Fruit fly (Drosophila melanogaster) whole organism: Measurements from ENCODE around the gene rogdi.

Source experiments
- CG8478 ChIP-seq: fragments of >200 bp; optimal IDR thresholded peaks from 2 replicates; lab custom pipeline; 2018; ENCODE audit warnings: inconsistent platforms
- Dll ChIP-seq: fragments of >200 bp; optimal IDR thresholded peaks from 2 replicates; lab custom pipeline; 2017
- EcR ChIP-seq, 2 experiments: fragments of >200 bp; optimal IDR thresholded peaks; 2 replicates each; lab custom pipeline; 2017; ENCODE audit warnings: missing biosample characterization in 2 of 2, missing genetic modification characterization in 2 of 2, missing genetic modification reagents in 2 of 2
- pan ChIP-seq: fragments of >200 bp; optimal IDR thresholded peaks from 2 replicates; lab custom pipeline; 2017
- psq ChIP-seq: fragments of >200 bp; optimal IDR thresholded peaks from 2 replicates; lab custom pipeline; 2017
- usp ChIP-seq: fragments of >200 bp; optimal IDR thresholded peaks from 2 replicates; lab custom pipeline; 2017; ENCODE audit warnings: missing biosample characterization, missing genetic modification characterization, mixed read lengths

Gene rogdi

DNA sequence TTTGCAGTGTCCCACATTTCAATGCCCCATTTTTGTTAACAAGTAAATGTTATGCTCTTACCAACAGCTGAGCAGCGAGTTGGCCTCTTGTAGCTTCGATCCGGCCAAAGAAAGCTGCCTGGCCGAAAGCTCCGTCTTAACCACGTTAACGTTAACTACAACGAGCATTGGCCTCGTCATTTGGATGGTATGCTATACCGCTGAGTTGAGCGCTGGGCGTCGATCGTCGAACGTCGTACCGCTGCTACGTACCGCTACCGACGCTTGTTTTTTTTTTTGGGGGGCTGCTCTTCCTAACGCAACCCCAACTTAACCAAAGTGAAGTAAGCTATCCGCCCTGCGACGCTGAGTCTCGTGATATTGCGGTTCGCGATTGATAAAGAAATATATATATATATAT lies at the start of gene rogdi:
rogdi (plus strand) TSS at position 199 of the 400 bp plus-strand sequence.
- no peak for TF ChIP-seq EcR (GFP tag; optimal IDR thresholded peaks at IDR 0.05; lab: Kevin White, UChicago)
- no peak for TF ChIP-seq CG8478 (lab: Kevin White, UChicago)
- no peak for TF ChIP-seq Dll (lab: Kevin White, UChicago)
- no peak for TF ChIP-seq usp (GFP tag; lab: Kevin White, UChicago)
- no peak for TF ChIP-seq psq (lab: Kevin White, UChicago)
- no peak for TF ChIP-seq pan (lab: Kevin White, UChicago)

DNA sequence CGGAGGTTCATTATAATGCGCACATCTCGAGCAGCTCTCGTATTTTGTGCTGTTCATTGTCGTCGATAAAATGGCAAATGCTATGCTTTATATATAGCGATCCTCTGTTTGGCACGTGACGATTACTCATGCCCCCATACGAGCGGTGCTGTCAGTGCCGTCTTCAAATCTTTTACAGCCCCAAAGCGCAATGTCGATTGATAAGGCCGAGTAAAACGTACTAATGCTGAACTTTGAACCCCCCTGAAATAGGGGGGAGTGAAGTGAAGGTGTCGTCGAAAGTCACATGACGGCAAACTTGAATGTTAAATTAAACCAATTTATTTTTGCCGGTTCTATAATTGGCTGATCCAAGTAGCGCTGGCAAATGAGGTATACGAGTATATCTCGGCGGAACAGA lies 49.0 kb upstream of the rogdi start:
- TF ChIP-seq Dll (lab: Kevin White, UChicago) = no peak
- no peak for TF ChIP-seq EcR (GFP tag; optimal IDR thresholded peaks at IDR 0.05; lab: Kevin White, UChicago)
- TF ChIP-seq CG8478 (lab: Kevin White, UChicago) = no peak
- no peak for TF ChIP-seq pan (lab: Kevin White, UChicago)
- TF ChIP-seq usp (GFP tag; lab: Kevin White, UChicago) = no peak
- TF ChIP-seq psq (lab: Kevin White, UChicago) = no peak

DNA sequence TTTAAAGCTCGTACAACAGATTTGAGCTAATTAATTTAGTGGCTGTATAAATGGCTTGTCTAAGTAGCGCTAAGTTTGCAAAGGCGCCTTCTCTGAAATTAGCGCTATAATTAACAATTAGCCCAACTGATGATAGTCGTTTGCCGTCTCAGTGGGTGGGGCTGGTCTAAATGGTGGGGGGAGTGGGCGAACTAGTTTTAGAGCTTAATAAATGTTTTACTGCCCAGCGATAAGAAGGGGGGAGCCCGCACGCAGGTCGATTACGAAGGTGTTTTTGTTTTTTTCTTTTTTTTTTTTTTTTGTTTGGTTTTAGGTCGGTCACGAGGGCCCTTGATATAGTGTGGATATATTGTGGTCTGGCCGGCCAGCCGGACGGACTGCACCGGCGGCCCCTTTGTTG lies 48.3 kb upstream of the rogdi start:
- TF ChIP-seq psq (lab: Kevin White, UChicago) (no peak), usp (GFP tag; lab: Kevin White, UChicago) (no peak), Dll (lab: Kevin White, UChicago) (no peak), pan (lab: Kevin White, UChicago) (no peak), EcR (GFP tag; optimal IDR thresholded peaks at IDR 0.05; lab: Kevin White, UChicago) (no peak), CG8478 (lab: Kevin White, UChicago) (no peak)

DNA sequence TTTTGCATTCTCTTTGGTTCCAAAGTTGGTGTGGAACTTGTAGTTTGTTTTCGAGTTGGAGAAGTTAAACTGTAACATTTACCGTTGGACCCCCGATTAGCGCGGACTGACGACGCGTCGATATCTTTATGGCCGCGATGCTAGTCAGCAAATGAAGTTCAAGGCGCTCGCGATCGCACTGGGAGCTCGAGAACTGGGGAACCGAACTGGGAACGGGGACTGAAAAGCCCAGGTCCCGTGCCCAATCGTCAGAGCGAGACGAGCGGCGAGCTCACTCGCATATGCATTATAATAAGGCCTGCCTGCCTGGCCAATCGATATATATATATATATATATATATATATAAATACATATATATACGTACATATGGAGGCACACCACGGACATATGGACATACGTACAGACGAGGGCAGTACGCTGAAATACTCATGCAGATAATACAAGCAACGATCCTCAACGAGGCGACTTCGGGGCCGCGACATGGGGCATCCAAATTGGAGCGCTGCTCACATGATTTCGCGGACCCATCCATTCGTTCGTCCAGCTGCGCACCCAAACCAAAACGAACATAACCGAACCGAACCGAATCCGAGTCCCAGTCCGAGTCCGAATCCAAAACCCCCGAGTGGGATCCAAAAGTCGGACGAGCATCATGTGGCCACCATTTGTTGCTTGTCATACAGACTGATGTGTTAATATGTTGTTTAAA lies 47.0 kb upstream of the rogdi start:
- TF ChIP-seq Dll (lab: Kevin White, UChicago) (no peak), CG8478 (lab: Kevin White, UChicago) (no peak), pan (lab: Kevin White, UChicago) (no peak), psq (lab: Kevin White, UChicago) (no peak), EcR (GFP tag; optimal IDR thresholded peaks at IDR 0.05; lab: Kevin White, UChicago) (no peak), usp (GFP tag; lab: Kevin White, UChicago) (no peak)

DNA sequence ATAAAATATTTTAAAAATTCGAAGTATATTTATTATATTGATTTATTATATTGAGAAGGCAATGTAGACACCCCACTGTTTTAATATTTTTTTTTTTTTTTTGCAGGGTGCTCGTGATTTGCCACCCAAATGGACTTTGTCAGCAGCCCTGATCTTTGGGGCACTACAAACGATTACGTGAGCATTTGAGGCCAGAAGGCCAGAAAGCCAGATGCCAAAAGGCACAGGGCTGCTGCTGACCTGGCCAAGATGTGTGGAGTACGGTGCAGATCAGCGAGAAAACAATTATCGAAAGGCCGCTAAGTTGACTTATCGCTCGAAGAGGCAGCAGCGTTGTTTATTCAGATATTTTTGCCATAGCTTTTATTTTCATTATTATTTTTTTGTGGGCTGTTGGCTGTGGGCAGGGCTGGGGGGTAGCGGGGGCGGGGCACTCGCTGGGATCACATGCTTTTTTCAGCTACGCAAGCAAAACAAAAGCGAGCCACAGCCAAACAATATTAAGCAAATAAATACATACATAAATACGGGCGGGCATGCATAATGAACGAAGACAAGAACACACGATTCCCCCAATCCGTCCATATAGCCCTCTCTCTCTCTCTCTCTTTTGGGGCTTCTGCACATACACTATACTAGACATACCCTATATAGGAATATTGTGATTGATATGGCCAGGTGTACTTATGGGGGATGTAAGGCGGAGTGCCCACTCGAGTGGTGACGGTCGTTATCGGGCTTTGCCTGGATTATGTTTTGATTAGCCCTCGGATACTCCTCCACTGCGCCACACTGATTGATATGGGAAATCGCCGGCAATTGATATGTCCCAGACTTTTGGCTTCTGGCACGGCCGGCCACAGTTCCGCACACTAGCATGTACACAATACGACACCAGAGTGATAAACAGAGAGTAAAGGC lies 45.8 kb upstream of the rogdi start:
- TF ChIP-seq Dll (lab: Kevin White, UChicago) = no peak

DNA sequence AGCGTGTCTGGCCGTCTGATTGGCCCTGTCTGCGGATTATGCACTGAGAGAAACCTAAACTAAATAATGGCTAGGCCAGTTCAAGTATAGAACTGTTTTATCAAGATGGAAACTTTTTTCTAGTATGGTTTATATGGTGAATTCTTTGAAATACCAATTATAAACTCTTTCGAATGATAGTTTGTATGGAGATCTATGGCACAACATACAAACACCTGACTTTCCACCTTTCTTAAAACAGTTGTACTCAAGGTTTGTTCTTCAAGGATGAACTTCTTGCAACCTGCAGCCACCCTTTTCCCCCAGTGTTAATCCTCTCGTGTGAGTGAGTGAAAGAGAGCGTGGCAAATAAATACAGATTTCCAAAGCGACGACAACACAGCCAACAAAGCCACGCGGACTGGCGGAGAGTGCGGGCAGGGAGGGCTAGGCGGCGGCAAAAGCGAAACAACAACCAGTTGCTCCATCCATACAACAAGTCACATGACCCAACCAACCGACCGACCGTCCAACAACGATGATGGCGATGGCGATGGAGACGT lies 45.0 kb upstream of the rogdi start:
- TF ChIP-seq Dll (lab: Kevin White, UChicago) = no peak
- no peak for TF ChIP-seq CG8478 (lab: Kevin White, UChicago)

DNA sequence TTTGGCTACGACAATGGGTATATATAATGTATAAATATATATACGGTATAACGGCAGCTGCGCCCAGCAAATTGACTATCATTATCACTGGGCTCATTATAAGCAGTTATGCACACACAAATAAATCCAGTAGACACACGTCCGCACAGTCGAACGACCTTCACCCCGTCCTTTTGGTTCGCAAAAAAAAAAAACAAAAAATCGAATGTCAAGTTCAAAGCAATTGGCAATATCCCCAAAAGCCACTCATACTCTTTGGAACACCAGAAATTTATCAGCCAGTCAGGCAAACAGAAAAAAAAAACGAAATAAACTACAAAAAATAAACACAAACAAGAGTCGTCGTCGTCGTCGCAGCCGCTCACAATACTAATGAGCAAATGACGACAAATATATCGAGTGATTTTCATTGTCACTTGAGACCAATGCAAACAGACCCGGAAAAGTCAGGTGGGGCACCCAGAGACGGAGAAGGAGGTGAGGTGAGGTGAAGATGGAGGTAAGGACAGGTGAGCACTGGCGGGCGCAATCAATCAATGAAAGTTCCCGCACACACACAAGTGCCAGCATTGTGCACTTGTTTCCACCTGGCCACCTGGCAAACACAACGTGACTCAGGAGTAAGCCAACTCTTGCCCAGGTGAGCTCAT lies 44.4 kb upstream of the rogdi start:
- TF ChIP-seq pan (lab: Kevin White, UChicago) = no peak
- no peak for TF ChIP-seq EcR (GFP tag; optimal IDR thresholded peaks at IDR 0.05; lab: Kevin White, UChicago)
- TF ChIP-seq Dll (lab: Kevin White, UChicago) = no peak
- no peak for TF ChIP-seq usp (GFP tag; lab: Kevin White, UChicago)
- TF ChIP-seq CG8478 (lab: Kevin White, UChicago) = no peak
- TF ChIP-seq psq (lab: Kevin White, UChicago) = no peak

DNA sequence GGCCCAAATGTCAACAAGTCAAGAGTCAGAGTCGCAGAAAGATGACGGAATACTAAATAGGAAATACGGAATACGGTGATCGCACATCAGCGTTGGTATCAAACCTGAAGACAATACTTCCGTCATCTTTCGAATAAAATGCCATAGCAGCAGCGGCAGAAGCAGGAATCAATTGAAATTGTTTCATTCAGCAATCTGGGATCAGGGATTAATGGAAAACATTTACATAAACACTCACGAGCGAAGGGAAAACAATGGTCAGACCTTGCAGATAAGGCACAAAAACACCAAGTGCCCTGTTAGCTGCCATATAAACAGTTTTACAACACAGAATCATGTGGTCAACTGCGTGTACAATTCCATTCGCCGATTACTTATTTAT lies 43.9 kb upstream of the rogdi start:
- TF ChIP-seq psq (lab: Kevin White, UChicago) = no peak
- TF ChIP-seq usp (GFP tag; lab: Kevin White, UChicago) = no peak

DNA sequence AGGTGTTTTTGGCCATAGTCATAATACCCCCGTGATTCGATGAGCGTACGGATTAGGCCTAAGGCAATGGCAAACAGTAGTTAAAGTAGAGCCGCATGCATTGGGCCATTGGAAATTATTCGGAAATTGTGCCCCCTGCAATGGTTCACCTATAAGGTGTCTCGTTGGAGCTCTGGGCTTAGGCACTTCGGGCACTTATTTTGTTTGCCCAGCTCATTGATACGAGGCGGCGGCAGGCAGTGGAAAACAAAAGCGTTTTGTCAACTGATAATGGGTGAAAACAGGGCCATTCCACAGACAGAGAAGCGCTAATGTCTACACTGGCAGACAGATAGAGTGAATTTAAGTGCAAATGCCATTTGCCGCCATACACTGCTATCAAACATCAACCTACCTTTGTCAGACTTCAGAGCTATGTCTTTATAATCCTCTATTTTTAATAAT lies 43.0 kb upstream of the rogdi start:
- no peak for TF ChIP-seq Dll (lab: Kevin White, UChicago)
- no peak for TF ChIP-seq usp (GFP tag; lab: Kevin White, UChicago)
- TF ChIP-seq EcR (GFP tag; optimal IDR thresholded peaks at IDR 0.05; lab: Kevin White, UChicago) = no peak
- TF ChIP-seq CG8478 (lab: Kevin White, UChicago) = no peak
- TF ChIP-seq psq (lab: Kevin White, UChicago) = no peak
- TF ChIP-seq pan (lab: Kevin White, UChicago) = no peak

DNA sequence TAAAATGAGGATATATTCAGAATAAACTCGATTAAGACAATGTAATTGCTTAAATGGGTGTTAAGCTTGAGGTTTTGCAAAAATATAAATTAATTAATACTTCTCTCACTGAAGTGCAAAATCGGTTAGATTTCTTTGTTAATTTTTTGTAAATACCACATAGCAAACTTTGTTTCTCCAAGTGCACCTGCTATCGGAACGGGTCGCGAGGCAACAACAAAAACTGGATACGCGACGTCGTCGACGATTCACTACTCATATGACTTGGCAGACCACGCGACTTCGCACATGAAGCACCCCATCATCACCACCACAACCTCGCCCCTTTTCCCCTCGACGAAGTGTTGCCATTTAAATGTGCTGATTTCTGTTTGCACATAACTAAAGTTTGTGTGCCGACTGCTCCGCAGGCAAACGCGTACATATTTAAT lies 42.3 kb upstream of the rogdi start:
- TF ChIP-seq usp (GFP tag; lab: Kevin White, UChicago) (no peak), psq (lab: Kevin White, UChicago) (no peak), Dll (lab: Kevin White, UChicago) (no peak), CG8478 (lab: Kevin White, UChicago) (no peak)

DNA sequence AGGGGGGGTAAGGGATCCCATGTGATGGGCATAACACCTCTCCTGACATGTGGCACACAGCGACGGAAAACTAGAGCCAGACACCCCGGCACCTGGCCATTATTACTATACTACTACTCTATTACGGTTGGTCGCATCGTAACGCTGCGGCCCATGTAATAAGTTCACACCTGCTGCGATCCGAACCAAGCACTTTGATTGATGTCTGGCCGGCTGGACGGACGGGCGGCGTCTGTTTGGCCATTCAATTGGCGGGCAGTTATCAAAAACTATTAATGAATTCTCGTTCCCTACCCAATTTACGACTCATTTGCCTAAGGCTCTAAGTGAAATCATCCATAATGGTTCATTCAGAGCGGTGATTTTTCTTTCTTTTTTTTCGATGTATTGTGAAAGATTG lies 41.8 kb upstream of the rogdi start:
- TF ChIP-seq pan (lab: Kevin White, UChicago) (no peak), usp (GFP tag; lab: Kevin White, UChicago) (no peak), psq (lab: Kevin White, UChicago) (no peak), EcR (GFP tag; optimal IDR thresholded peaks at IDR 0.05; lab: Kevin White, UChicago) (no peak), Dll (lab: Kevin White, UChicago) (no peak), CG8478 (lab: Kevin White, UChicago) (no peak)
